Fruit fly (Drosophila melanogaster): ENCODE results near the gene Det.

The Det gene

dm6 chr3R:17178140-17178539 lies 28.7 kb downstream of the Det start (continued):
- TF ChIP-seq sens (GFP tag) (peak; percentile 26), kni (GFP tag; optimal IDR thresholded peaks at IDR 0.05) (no peak), CG15696 (tag; optimal IDR thresholded peaks at IDR 0.05) (no peak)

dm6 chr3R:17192009-17192408 lies 42.5 kb downstream of the Det start:
- no peak for TF ChIP-seq tap (tag; optimal IDR thresholded peaks at IDR 0.05)
- TF ChIP-seq grau (tag; optimal IDR thresholded peaks at IDR 0.05), result no peak
- no peak for TF ChIP-seq CG4820 (GFP tag; optimal IDR thresholded peaks at IDR 0.05)
- TF ChIP-seq Xbp1 (GFP tag; optimal IDR thresholded peaks at IDR 0.05), result no peak
- TF ChIP-seq CkIIα-i1 (GFP tag; IDR thresholded peaks at IDR 0.05), result no peak
- no peak for TF ChIP-seq crc (GFP tag; optimal IDR thresholded peaks at IDR 0.05)
- no peak for TF ChIP-seq luna (GFP tag; optimal IDR thresholded peaks at IDR 0.05)
- no peak for TF ChIP-seq CG13424 (tag; optimal IDR thresholded peaks at IDR 0.05)
- no peak for TF ChIP-seq CG12769 (tag; optimal IDR thresholded peaks at IDR 0.05)
- no peak for TF ChIP-seq HmgZ (tag; optimal IDR thresholded peaks at IDR 0.05)
- no peak for TF ChIP-seq Trl (optimal IDR thresholded peaks at IDR 0.05)
- TF ChIP-seq Trl (GFP tag; optimal IDR thresholded peaks at IDR 0.05), result no peak
- TF ChIP-seq CTCF (GFP tag; optimal IDR thresholded peaks at IDR 0.05), result no peak
- no peak for TF ChIP-seq Hr39 (optimal IDR thresholded peaks at IDR 0.05)
- TF ChIP-seq eve (GFP tag; optimal IDR thresholded peaks at IDR 0.05), result no peak
- TF ChIP-seq lab (GFP tag; optimal IDR thresholded peaks at IDR 0.05), result no peak
- no peak for TF ChIP-seq kay (GFP tag; optimal IDR thresholded peaks at IDR 0.05)

- no peak for TF ChIP-seq inv (GFP tag; IDR thresholded peaks at IDR 0.05; ENCODE audit: partially characterized antibody)
- TF ChIP-seq H15 (GFP tag; IDR thresholded peaks at IDR 0.05), result no peak
- no peak for TF ChIP-seq hbn (GFP tag; IDR thresholded peaks at IDR 0.05; ENCODE audit: partially characterized antibody)
- TF ChIP-seq CG32532 (GFP tag; IDR thresholded peaks at IDR 0.05), result no peak
- no peak for TF ChIP-seq chm (GFP tag; IDR thresholded peaks at IDR 0.05)
- TF ChIP-seq CG16815 (GFP tag; optimal IDR thresholded peaks at IDR 0.05), result no peak
- TF ChIP-seq CG4707 (GFP tag; optimal IDR thresholded peaks at IDR 0.05), result no peak
- TF ChIP-seq CoRest (tag; optimal IDR thresholded peaks at IDR 0.05), result no peak
- no peak for TF ChIP-seq sna (GFP tag; IDR thresholded peaks at IDR 0.05; ENCODE audit: partially characterized antibody)
- no peak for TF ChIP-seq CG31441 (GFP tag; IDR thresholded peaks at IDR 0.05)
- no peak for TF ChIP-seq CG13624 (GFP tag; optimal IDR thresholded peaks at IDR 0.05)
- no peak for TF ChIP-seq NC2α (GFP tag; optimal IDR thresholded peaks at IDR 0.05)
These were observed 44.2 kb downstream of the Det start for dm6 chr3R:17193657-17194056.

dm6 chr3R:17197599-17197998 lies 48.1 kb downstream of the Det start:
- TF ChIP-seq CG18599 (GFP tag; optimal IDR thresholded peaks at IDR 0.05) (peak; percentile 3), ase (GFP tag; IDR thresholded peaks at IDR 0.05) (no peak), unc-4 (GFP tag; IDR thresholded peaks at IDR 0.05; ENCODE audit: partially characterized antibody) (no peak), YL-1 (GFP tag; optimal IDR thresholded peaks at IDR 0.05) (no peak), CG2116 (GFP tag; optimal IDR thresholded peaks at IDR 0.05) (no peak), sr (GFP tag; IDR thresholded peaks at IDR 0.05) (no peak), ash1 (GFP tag; optimal IDR thresholded peaks at IDR 0.05) (no peak), zfh2 (GFP tag; optimal IDR thresholded peaks at IDR 0.05) (no peak), vfl (GFP tag; optimal IDR thresholded peaks at IDR 0.05) (no peak), CG11560 (tag; IDR thresholded peaks at IDR 0.05) (no peak), Ets65A (GFP tag) (peak; percentile 81), Sry-β (GFP tag; optimal IDR thresholded peaks at IDR 0.05) (no peak), CG13894 (tag; optimal IDR thresholded peaks at IDR 0.05) (peak; percentile 66), sna (GFP tag; IDR thresholded peaks at IDR 0.05; ENCODE audit: partially characterized antibody) (no peak), caup (GFP tag; optimal IDR thresholded peaks at IDR 0.05; ENCODE audit: severe bottlenecking) (no peak)

Measured in whole organism, embryonic.